Worm (Caenorhabditis elegans) whole organism, early embryonic: ENCODE measurements around the gene Y71H2AM.12.

Source experiments
- B0310.2 ChIP-seq: sonication (generic microtip); optimal IDR thresholded peaks from 2 replicates; lab custom pipeline; 2016; ENCODE audit warnings: mild to moderate bottlenecking, missing genetic modification characterization, missing compliant biosample characterization
- F13C5.2 ChIP-seq: sonication (generic microtip); optimal IDR thresholded peaks from 2 replicates; lab custom pipeline; 2017; ENCODE audit warnings: mild to moderate bottlenecking, missing genetic modification characterization, inconsistent platforms, missing compliant biosample characterization
- aly-1 ChIP-seq: sonication (generic microtip); optimal IDR thresholded peaks from 2 replicates; lab custom pipeline; 2016; ENCODE audit warnings: missing genetic modification characterization, missing compliant biosample characterization
- ama-1 ChIP-seq: fragments of 150-350 bp; optimal IDR thresholded peaks from 2 replicates; lab custom pipeline; 2014
- ceh-13 ChIP-seq: fragments of 200-800 bp; sonication (Bioruptor generic); optimal IDR thresholded peaks from 2 replicates; lab custom pipeline; 2018; ENCODE audit warnings: mild to moderate bottlenecking, missing genetic modification characterization, missing compliant biosample characterization
- ceh-36 ChIP-seq: sonication (generic microtip); optimal IDR thresholded peaks from 2 replicates; lab custom pipeline; 2016; ENCODE audit warnings: missing genetic modification characterization, inconsistent platforms, missing compliant biosample characterization
- ets-7 ChIP-seq: sonication (generic microtip); optimal IDR thresholded peaks from 2 replicates; lab custom pipeline; 2016; ENCODE audit warnings: missing genotype, missing genetic modification characterization, missing compliant biosample characterization
- flt-1 ChIP-seq: fragments of 200-800 bp; sonication (Bioruptor generic); IDR thresholded peaks from 2 replicates; pipeline ENCODE4 v1.3.6; 2022; ENCODE audit warnings: missing genetic modification characterization, missing compliant biosample characterization
- hmbx-1 ChIP-seq: sonication (generic microtip); optimal IDR thresholded peaks from 2 replicates; lab custom pipeline; 2016; ENCODE audit warnings: mild to moderate bottlenecking, missing genetic modification characterization, missing compliant biosample characterization
- hmg-4 ChIP-seq: fragments of 200-800 bp; sonication (Bioruptor generic); optimal IDR thresholded peaks from 2 replicates; lab custom pipeline; 2018; ENCODE audit warnings: mild to moderate bottlenecking, missing genetic modification characterization, missing compliant biosample characterization
- hnd-1 ChIP-seq: sonication (generic microtip); optimal IDR thresholded peaks from 2 replicates; lab custom pipeline; 2016; ENCODE audit warnings: missing genetic modification characterization, missing compliant biosample characterization
- pes-1 ChIP-seq: fragments of 200-800 bp; sonication (Bioruptor generic); IDR thresholded peaks from 2 replicates; pipeline ENCODE4 v1.3.6; 2022; ENCODE audit warnings: missing genetic modification reagents, missing genetic modification characterization, missing compliant biosample characterization
- scrt-1 ChIP-seq: fragments of 200-800 bp; sonication (Bioruptor generic); IDR thresholded peaks from 2 replicates; pipeline ENCODE4 v1.3.6; 2022; ENCODE audit warnings: missing genetic modification characterization, missing compliant biosample characterization
- sea-1 ChIP-seq: fragments of 200-800 bp; sonication (Bioruptor generic); conservative IDR thresholded peaks from 2 replicates; pipeline ENCODE4 v1.3.6; 2022; ENCODE audit warnings: missing genetic modification characterization, missing compliant biosample characterization
- tbx-11 ChIP-seq: fragments of 200-800 bp; sonication (Bioruptor generic); IDR thresholded peaks from 2 replicates; pipeline ENCODE4 v1.3.6; 2022; ENCODE audit warnings: missing genetic modification characterization, missing compliant biosample characterization
- tbx-37 ChIP-seq: fragments of 200-800 bp; sonication (Bioruptor generic); conservative IDR thresholded peaks from 2 replicates; pipeline ENCODE4 v1.3.6; 2022; ENCODE audit warnings: missing genetic modification reagents, missing genetic modification characterization, missing compliant biosample characterization
- tra-4 ChIP-seq: sonication (generic microtip); optimal IDR thresholded peaks from 2 replicates; lab custom pipeline; 2017; ENCODE audit warnings: missing genetic modification characterization, missing compliant biosample characterization

Y71H2AM.12 gene

DNA sequence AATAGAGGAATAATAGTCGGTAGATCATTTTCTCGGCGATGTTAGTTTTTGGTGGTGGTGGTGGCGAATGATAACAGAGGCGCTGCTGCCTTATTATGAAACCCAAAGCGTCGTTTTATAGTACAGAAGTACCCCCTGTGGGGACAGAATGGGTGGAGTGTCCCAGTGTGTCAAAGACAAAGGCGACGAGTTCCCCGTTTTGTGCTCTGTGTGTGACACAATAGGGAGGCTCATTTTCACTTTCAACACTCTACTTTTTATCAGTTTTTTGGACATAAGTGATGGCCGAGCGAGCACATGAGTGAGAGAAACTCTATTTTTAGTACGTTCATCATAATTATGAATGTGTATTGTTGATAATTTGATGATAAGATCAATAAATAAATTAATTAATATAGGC is 26.8 kb upstream of the Y71H2AM.12 start, which contains the start of gene pho-9:
Gene pho-9 (minus strand): TSS at position 91 of the 400 bp plus-strand sequence.
- TF ChIP-seq B0310.2 (tag; lab: Kevin White, UChicago) (no peak), tbx-11 (GFP tag; lab: Robert Waterston, UW) (no peak), hmg-4 (GFP tag; lab: Kevin White, UChicago) (no peak), aly-1 (tag; lab: Kevin White, UChicago) (no peak), ceh-36 (tag; lab: Kevin White, UChicago) (no peak), flt-1 (GFP tag; lab: Robert Waterston, UW) (no peak), hmbx-1 (no peak), ama-1 (no peak), scrt-1 (GFP tag; lab: Robert Waterston, UW) (no peak), ets-7 (no peak), tra-4 (tag; lab: Kevin White, UChicago) (no peak), hnd-1 (tag; lab: Kevin White, UChicago) (no peak), ceh-13 (GFP tag; lab: Kevin White, UChicago) (no peak)

DNA sequence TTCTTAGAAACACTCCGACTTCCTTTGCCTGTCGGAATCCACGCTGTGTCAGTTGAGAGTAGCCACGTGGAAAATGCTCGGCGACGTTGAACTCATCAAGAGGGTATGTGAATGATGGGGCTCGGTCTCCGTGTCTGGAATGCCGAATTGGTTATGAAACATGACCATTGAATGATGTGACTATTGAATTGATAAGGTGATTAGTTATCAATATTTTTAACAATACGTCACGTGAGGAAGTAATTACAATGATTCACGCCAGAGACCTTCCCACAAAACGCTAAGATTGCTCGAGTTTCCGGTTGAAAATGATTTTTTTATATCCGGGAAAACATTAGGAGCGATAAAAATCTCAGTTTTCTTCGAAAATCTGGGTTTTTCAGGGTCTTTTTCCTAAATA is 25.4 kb upstream of the Y71H2AM.12 start:
- no peak for TF ChIP-seq B0310.2 (tag; lab: Kevin White, UChicago)
- no peak for TF ChIP-seq ets-7
- no peak for TF ChIP-seq sea-1
- no peak for TF ChIP-seq flt-1 (GFP tag; lab: Robert Waterston, UW)
- no peak for TF ChIP-seq tra-4 (tag; lab: Kevin White, UChicago)
- no peak for TF ChIP-seq pes-1 (GFP tag; lab: Robert Waterston, UW)
- no peak for TF ChIP-seq aly-1 (tag; lab: Kevin White, UChicago)
- no peak for TF ChIP-seq F13C5.2 (tag; lab: Kevin White, UChicago)
- TF ChIP-seq scrt-1 (GFP tag; lab: Robert Waterston, UW): no peak
- TF ChIP-seq hmg-4 (GFP tag; lab: Kevin White, UChicago): no peak
- TF ChIP-seq hnd-1 (tag; lab: Kevin White, UChicago): no peak
- no peak for TF ChIP-seq ceh-13 (GFP tag; lab: Kevin White, UChicago)
- TF ChIP-seq tbx-11 (GFP tag; lab: Robert Waterston, UW): no peak
- no peak for TF ChIP-seq tbx-37 (GFP tag; lab: Robert Waterston, UW)
- no peak for TF ChIP-seq ceh-36 (tag; lab: Kevin White, UChicago)
- no peak for TF ChIP-seq ama-1
- no peak for TF ChIP-seq hmbx-1

DNA sequence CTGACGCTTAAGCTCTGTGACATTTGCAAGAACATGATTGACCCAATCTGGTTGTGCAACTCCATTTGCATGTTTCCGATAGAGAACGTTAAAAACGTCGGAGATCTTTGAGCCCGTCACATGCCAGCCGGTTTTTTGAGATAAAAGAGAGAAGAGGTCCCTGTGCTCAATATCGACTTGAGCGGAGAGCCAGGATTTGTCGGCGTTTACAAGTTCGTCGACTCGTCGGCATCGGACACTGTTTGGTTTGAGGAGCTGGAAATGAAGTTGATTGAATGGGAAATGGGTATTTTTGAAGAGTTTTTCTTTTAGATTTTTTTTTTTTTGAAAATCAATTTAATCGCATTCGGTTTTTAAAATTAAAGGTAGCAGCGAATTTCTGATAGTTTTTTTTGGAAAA is 24.2 kb upstream of the Y71H2AM.12 start:
- TF ChIP-seq F13C5.2 (tag; lab: Kevin White, UChicago): no peak
- TF ChIP-seq tra-4 (tag; lab: Kevin White, UChicago): no peak
- TF ChIP-seq hmg-4 (GFP tag; lab: Kevin White, UChicago): no peak

DNA sequence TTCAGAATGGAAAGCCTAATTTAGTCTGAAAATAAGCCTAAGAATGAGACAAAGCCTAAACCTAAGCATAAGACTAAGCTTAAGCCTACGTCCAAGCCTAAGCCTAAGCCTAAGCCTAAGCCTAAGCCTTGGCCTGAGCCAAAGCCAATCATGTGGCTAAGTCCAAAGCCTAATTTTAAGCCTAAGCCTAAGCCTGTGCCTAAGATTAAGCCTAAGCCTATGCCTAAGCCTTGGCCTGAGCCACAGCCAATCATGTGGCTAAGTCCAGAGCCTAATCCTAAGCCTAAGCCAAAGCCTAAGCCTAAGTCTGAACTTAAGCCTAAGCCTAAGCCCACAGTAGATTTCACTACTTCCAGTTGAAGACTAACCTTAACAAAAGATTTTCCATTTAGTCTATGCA is 23.6 kb upstream of the Y71H2AM.12 start:
- TF ChIP-seq ceh-36 (tag; lab: Kevin White, UChicago) (peak; percentile 91), tra-4 (tag; lab: Kevin White, UChicago) (no peak)

DNA sequence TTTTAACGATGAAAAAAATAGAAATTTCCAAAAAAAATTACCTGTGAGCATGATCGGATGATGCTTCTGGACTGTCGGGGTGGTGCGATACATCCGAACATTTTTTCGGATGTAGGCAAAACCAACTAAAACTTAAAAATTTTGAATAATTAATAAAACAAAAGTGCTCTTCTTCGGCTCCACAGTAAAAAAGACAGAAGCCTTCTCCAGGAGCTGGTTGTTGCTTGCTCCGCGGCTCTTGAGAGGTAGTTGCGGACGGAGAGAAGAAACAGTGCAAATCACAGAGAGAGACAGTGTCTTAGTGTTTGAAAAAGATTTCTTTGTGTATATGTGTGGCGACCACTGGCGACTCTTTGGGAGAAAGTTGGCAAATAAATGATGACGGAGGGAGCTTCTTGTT is 22.4 kb upstream of the Y71H2AM.12 start, which contains the start of gene gldi-9:
Gene gldi-9 (minus strand): TSS at position 101 of the 400 bp plus-strand sequence.
- TF ChIP-seq flt-1 (GFP tag; lab: Robert Waterston, UW) (no peak), ama-1 (no peak), F13C5.2 (tag; lab: Kevin White, UChicago) (no peak), scrt-1 (GFP tag; lab: Robert Waterston, UW) (no peak), ceh-36 (tag; lab: Kevin White, UChicago) (no peak), sea-1 (no peak), aly-1 (tag; lab: Kevin White, UChicago) (no peak), tbx-37 (GFP tag; lab: Robert Waterston, UW) (no peak), pes-1 (GFP tag; lab: Robert Waterston, UW) (no peak), hmg-4 (GFP tag; lab: Kevin White, UChicago) (no peak), tbx-11 (GFP tag; lab: Robert Waterston, UW) (no peak), ceh-13 (GFP tag; lab: Kevin White, UChicago) (no peak), B0310.2 (tag; lab: Kevin White, UChicago) (no peak)

DNA sequence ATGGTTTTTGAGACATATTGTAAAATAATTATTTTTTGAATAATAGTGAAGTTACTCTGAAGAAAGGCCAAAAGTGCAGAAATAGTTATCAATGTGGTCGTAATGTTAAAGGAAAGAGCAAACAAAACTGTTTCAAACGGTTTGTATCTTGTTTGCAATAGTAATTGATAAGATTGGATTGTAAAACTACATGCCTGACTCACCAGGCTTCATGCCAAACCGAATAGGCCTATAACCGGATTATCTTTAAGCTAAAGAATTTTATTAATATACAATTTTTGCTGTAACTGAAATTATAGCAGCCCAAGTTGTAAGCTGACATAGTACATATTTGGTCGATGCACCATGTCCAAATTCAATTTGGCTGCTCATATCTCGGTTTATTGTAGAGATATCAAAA is 12.7 kb upstream of the Y71H2AM.12 start, which contains the start of gene Y71H2AM.14:
Gene Y71H2AM.14 (minus strand): TSS at position 101 of the 400 bp plus-strand sequence.
- TF ChIP-seq pes-1 (GFP tag; lab: Robert Waterston, UW): no peak
- TF ChIP-seq ama-1: no peak
- TF ChIP-seq flt-1 (GFP tag; lab: Robert Waterston, UW): no peak
- TF ChIP-seq ceh-36 (tag; lab: Kevin White, UChicago): no peak
- no peak for TF ChIP-seq hnd-1 (tag; lab: Kevin White, UChicago)
- TF ChIP-seq ets-7: no peak
- TF ChIP-seq ceh-13 (GFP tag; lab: Kevin White, UChicago): no peak
- no peak for TF ChIP-seq tbx-37 (GFP tag; lab: Robert Waterston, UW)

DNA sequence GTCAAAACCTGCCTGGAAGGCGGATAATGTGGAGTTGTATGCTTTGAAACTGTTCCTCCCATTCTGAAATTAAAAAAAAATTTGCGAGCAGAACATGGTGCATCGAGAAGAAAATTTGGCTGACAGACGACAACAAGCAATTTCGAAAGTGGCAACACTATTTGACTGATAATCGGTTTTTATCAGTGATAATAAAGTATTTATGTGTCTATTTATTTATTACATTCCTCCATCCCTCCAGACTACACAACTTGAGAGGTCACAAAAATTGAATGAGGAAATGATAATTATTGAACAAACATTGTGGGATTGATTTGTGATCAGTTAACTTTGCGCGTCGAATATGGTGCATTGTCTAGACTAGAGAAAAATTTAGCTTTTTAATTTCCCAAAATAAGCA is 5.6 kb upstream of the Y71H2AM.12 start, which contains the start of gene cest-25:
Gene cest-25 (minus strand): TSS at position 63 of the 400 bp plus-strand sequence.
- TF ChIP-seq ceh-36 (tag; lab: Kevin White, UChicago) (no peak), F13C5.2 (tag; lab: Kevin White, UChicago) (no peak), B0310.2 (tag; lab: Kevin White, UChicago) (no peak), hnd-1 (tag; lab: Kevin White, UChicago) (no peak), scrt-1 (GFP tag; lab: Robert Waterston, UW) (no peak), pes-1 (GFP tag; lab: Robert Waterston, UW) (no peak), tbx-11 (GFP tag; lab: Robert Waterston, UW) (no peak), ets-7 (no peak)
